Fruit fly (Drosophila melanogaster) Kc167 (cell line): ENCODE data around the gene CG7276.

Experiments used
- Myc ChIP-seq: fragments of >200 bp; optimal IDR thresholded peaks from 2 replicates; lab custom pipeline; 2017; ENCODE audit warnings: missing external identifiers
- Sin3A ChIP-seq: fragments of >200 bp; optimal IDR thresholded peaks from 2 replicates; lab custom pipeline; 2018; ENCODE audit warnings: missing external identifiers
- insv ChIP-seq: fragments of >200 bp; optimal IDR thresholded peaks from 3 replicates; lab custom pipeline; 2018; ENCODE audit warnings: missing external identifiers

DNA sequence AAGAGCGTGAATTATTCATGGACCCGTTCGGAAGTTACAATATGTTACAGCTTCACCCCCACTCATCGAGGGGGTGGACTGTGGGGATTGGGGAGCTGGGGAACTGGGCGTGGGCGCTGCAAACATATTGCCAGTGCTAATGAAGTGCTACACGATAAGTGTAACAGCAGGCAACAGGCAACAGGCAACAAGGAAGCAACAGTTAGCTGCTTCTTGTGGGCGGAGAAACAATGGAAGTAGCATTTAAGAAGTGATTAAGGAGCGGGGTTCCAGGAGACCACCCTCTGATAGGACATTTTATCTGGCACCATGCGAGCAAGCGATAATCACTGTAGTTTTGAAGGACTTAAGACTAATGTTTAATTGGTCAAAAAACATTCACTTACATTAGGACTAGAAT, 43.3 kb downstream of the CG7276 start:
- no peak for TF ChIP-seq Myc (lab: Kevin White, UChicago)
- TF ChIP-seq insv (lab: Kevin White, UChicago) = no peak
- no peak for TF ChIP-seq Sin3A (lab: Kevin White, UChicago)
